Worm (Caenorhabditis elegans) whole organism, L4 larva: Measurements from ENCODE around the gene B0554.2.

ENCODE experiments used
- D1046.2 ChIP-seq: fragments of 200-800 bp; sonication (Bioruptor generic); IDR thresholded peaks from 2 replicates; pipeline ENCODE4 v1.3.6; 2022; ENCODE audit warnings: missing genetic modification characterization, missing compliant biosample characterization
- T26A8.4 ChIP-seq: fragments of 200-800 bp; sonication (Bioruptor generic); IDR thresholded peaks from 2 replicates; pipeline ENCODE4 v1.3.6; 2022; ENCODE audit warnings: missing genetic modification characterization, missing compliant biosample characterization
- Y48G9A.11 ChIP-seq: fragments of 200-800 bp; sonication (Bioruptor generic); IDR thresholded peaks from 2 replicates; pipeline ENCODE4 v1.3.6; 2022; ENCODE audit warnings: missing genetic modification reagents, missing genetic modification characterization, missing compliant biosample characterization
- Y5F2A.4 ChIP-seq: fragments of 200-800 bp; sonication (Bioruptor generic); optimal IDR thresholded peaks from 2 replicates; lab custom pipeline; 2018; ENCODE audit warnings: mild to moderate bottlenecking, missing genetic modification characterization, missing compliant biosample characterization
- Y75B8A.6 ChIP-seq: fragments of 200-800 bp; sonication (Bioruptor generic); IDR thresholded peaks from 2 replicates; pipeline ENCODE4 v1.3.6; 2022; ENCODE audit warnings: missing genetic modification reagents, missing genetic modification characterization, missing compliant biosample characterization
- ZK337.2 ChIP-seq: fragments of 200-800 bp; sonication (Bioruptor generic); IDR thresholded peaks from 2 replicates; pipeline ENCODE4 v1.3.6; 2022; ENCODE audit warnings: missing genetic modification reagents, missing genetic modification characterization, missing compliant biosample characterization
- ceh-28 ChIP-seq: fragments of 150-350 bp; optimal IDR thresholded peaks from 2 replicates; lab custom pipeline; 2014; ENCODE audit warnings: missing biosample characterization, missing genetic modification reagents, missing genetic modification characterization
- cey-2 ChIP-seq: sonication (generic microtip); optimal IDR thresholded peaks from 3 replicates; lab custom pipeline; 2017; ENCODE audit warnings: missing genetic modification characterization, mild to moderate bottlenecking, missing compliant biosample characterization, antibody characterized with exemption, borderline replicate concordance; ENCODE audit not compliant: insufficient read depth
- daf-12 ChIP-seq: fragments of 150-350 bp; optimal IDR thresholded peaks from 2 replicates; lab custom pipeline; 2014; ENCODE audit warnings: missing biosample characterization, missing genetic modification reagents, missing genetic modification characterization
- daf-16 ChIP-seq, 3 experiments: sonication (generic microtip); optimal IDR thresholded peaks; 2 replicates each; lab custom pipeline; 2016 to 2017; ENCODE audit warnings: missing genetic modification characterization in 3 of 3, missing genetic modification reagents in 3 of 3, mild to moderate bottlenecking in 2 of 3, missing compliant biosample characterization in 2 of 3, missing biosample characterization in 1 of 3, moderate library complexity in 1 of 3
- daf-19 ChIP-seq: fragments of 200-800 bp; sonication (Bioruptor generic); conservative IDR thresholded peaks from 2 replicates; pipeline ENCODE4 v1.3.6; 2022; ENCODE audit warnings: missing genetic modification characterization, missing compliant biosample characterization
- dmd-6 ChIP-seq: fragments of 200-800 bp; sonication (Bioruptor generic); IDR thresholded peaks from 2 replicates; pipeline ENCODE4 v1.3.6; 2022; ENCODE audit warnings: missing genetic modification reagents, missing genetic modification characterization, missing compliant biosample characterization
- dmd-8 ChIP-seq: fragments of 200-800 bp; sonication (Bioruptor generic); IDR thresholded peaks from 2 replicates; pipeline ENCODE4 v1.3.6; 2022; ENCODE audit warnings: missing genetic modification characterization, missing compliant biosample characterization
- dmd-9 ChIP-seq: fragments of 200-800 bp; sonication (Bioruptor generic); IDR thresholded peaks from 2 replicates; pipeline ENCODE4 v1.3.6; 2022; ENCODE audit warnings: missing genetic modification reagents, missing genetic modification characterization, missing compliant biosample characterization
- dve-1 ChIP-seq: sonication (generic microtip); optimal IDR thresholded peaks from 2 replicates; lab custom pipeline; 2017; ENCODE audit warnings: antibody characterized with exemption, mild to moderate bottlenecking, missing genetic modification characterization, missing compliant biosample characterization; ENCODE audit not compliant: insufficient read depth
- egl-27 ChIP-seq: sonication (generic microtip); optimal IDR thresholded peaks from 3 replicates; lab custom pipeline; 2017; ENCODE audit warnings: missing biosample characterization, missing genetic modification reagents, missing genetic modification characterization
- egl-43 ChIP-seq: fragments of 200-800 bp; sonication (Bioruptor generic); IDR thresholded peaks from 2 replicates; pipeline ENCODE4 v1.3.6; 2022; ENCODE audit warnings: missing genetic modification reagents, missing genetic modification characterization, missing compliant biosample characterization
- fkh-10 ChIP-seq: fragments of 150-350 bp; optimal IDR thresholded peaks from 2 replicates; lab custom pipeline; 2014; ENCODE audit warnings: missing biosample characterization, missing genetic modification reagents, missing genetic modification characterization
- hif-1 ChIP-seq, 2 experiments: sonication (generic microtip); optimal IDR thresholded peaks; 2 replicates each; lab custom pipeline; 2016 to 2017; ENCODE audit warnings: missing compliant biosample characterization in 2 of 2, missing genetic modification characterization in 2 of 2, missing genetic modification reagents in 2 of 2, missing genotype in 2 of 2, mild to moderate bottlenecking in 1 of 2
- hlh-11 ChIP-seq: fragments of 200-800 bp; sonication (Bioruptor generic); optimal IDR thresholded peaks from 2 replicates; lab custom pipeline; 2018; ENCODE audit warnings: mild to moderate bottlenecking, missing genetic modification characterization, missing compliant biosample characterization
- hlh-30 ChIP-seq: sonication (generic microtip); optimal IDR thresholded peaks from 2 replicates; lab custom pipeline; 2017; ENCODE audit warnings: antibody characterized with exemption, mild to moderate bottlenecking, missing genetic modification characterization, missing compliant biosample characterization; ENCODE audit not compliant: insufficient read depth
- hmg-1.1 ChIP-seq: fragments of 200-800 bp; sonication (Bioruptor generic); IDR thresholded peaks from 2 replicates; pipeline ENCODE4 v1.3.6; 2022; ENCODE audit warnings: missing genetic modification reagents, missing genetic modification characterization, missing compliant biosample characterization
- lim-7 ChIP-seq: fragments of 200-800 bp; sonication (Bioruptor generic); IDR thresholded peaks from 2 replicates; pipeline ENCODE4 v1.3.6; 2022; ENCODE audit warnings: missing genetic modification characterization, missing compliant biosample characterization
- lin-1 ChIP-seq: fragments of 200-800 bp; sonication (Bioruptor generic); IDR thresholded peaks from 2 replicates; pipeline ENCODE4 v1.3.6; 2022; ENCODE audit warnings: missing genetic modification reagents, missing genetic modification characterization, missing compliant biosample characterization
- lin-38 ChIP-seq: fragments of 200-800 bp; sonication (Bioruptor generic); IDR thresholded peaks from 2 replicates; pipeline ENCODE4 v1.3.6; 2022; ENCODE audit warnings: missing genetic modification reagents, missing genetic modification characterization, missing compliant biosample characterization
- lir-3 ChIP-seq: sonication (generic microtip); optimal IDR thresholded peaks from 2 replicates; lab custom pipeline; 2016; ENCODE audit warnings: mild to moderate bottlenecking, missing genetic modification characterization, missing compliant biosample characterization
- madf-5 ChIP-seq, 2 experiments: fragments of 200-800 bp; sonication (Bioruptor generic); IDR thresholded peaks; 2 replicates each; pipeline ENCODE4 v1.3.6; 2022; ENCODE audit warnings: missing compliant biosample characterization in 2 of 2, missing genetic modification characterization in 2 of 2
- mes-2 ChIP-seq: sonication (generic microtip); optimal IDR thresholded peaks from 2 replicates; lab custom pipeline; 2016; ENCODE audit warnings: missing genotype, mild to moderate bottlenecking, missing genetic modification characterization, missing compliant biosample characterization; ENCODE audit not compliant: poor library complexity, severe bottlenecking
- mxl-2 ChIP-seq: fragments of 200-800 bp; sonication (Bioruptor generic); conservative IDR thresholded peaks from 2 replicates; pipeline ENCODE4 v1.3.6; 2022; ENCODE audit warnings: missing genetic modification reagents, missing genetic modification characterization, missing compliant biosample characterization
- nhr-102 ChIP-seq: sonication (generic microtip); optimal IDR thresholded peaks from 2 replicates; lab custom pipeline; 2016; ENCODE audit warnings: mild to moderate bottlenecking, missing genetic modification characterization, moderate library complexity, missing compliant biosample characterization
- nhr-28 ChIP-seq: fragments of 150-350 bp; optimal IDR thresholded peaks from 2 replicates; lab custom pipeline; 2014; ENCODE audit warnings: missing biosample characterization, missing genetic modification characterization
- nhr-41 ChIP-seq: fragments of 200-800 bp; sonication (Bioruptor generic); IDR thresholded peaks from 2 replicates; pipeline ENCODE4 v1.3.6; 2022; ENCODE audit warnings: missing genetic modification reagents, missing genetic modification characterization, missing compliant biosample characterization
- nhr-42 ChIP-seq: fragments of 200-800 bp; sonication (Bioruptor generic); IDR thresholded peaks from 2 replicates; pipeline ENCODE4 v1.3.6; 2022; ENCODE audit warnings: missing genetic modification characterization, missing compliant biosample characterization
- nhr-48 ChIP-seq: sonication (generic microtip); optimal IDR thresholded peaks from 2 replicates; lab custom pipeline; 2016; ENCODE audit warnings: mild to moderate bottlenecking, missing genetic modification characterization, missing compliant biosample characterization
- nhr-76 ChIP-seq: fragments of 150-350 bp; optimal IDR thresholded peaks from 2 replicates; lab custom pipeline; 2014; ENCODE audit warnings: missing biosample characterization, missing genetic modification characterization
- nhr-77 ChIP-seq: fragments of 150-350 bp; optimal IDR thresholded peaks from 2 replicates; lab custom pipeline; 2014; ENCODE audit warnings: missing biosample characterization, missing genetic modification characterization
- php-3 ChIP-seq: fragments of 200-800 bp; sonication (Bioruptor generic); IDR thresholded peaks from 2 replicates; pipeline ENCODE4 v1.3.6; 2022; ENCODE audit warnings: missing genetic modification reagents, missing genetic modification characterization, missing compliant biosample characterization
- pqm-1 ChIP-seq: sonication (generic microtip); optimal IDR thresholded peaks from 2 replicates; lab custom pipeline; 2017; ENCODE audit warnings: missing biosample characterization, missing genetic modification characterization
- snpc-1.2 ChIP-seq: fragments of 200-800 bp; sonication (Bioruptor generic); IDR thresholded peaks from 2 replicates; pipeline ENCODE4 v1.3.6; 2022; ENCODE audit warnings: missing genetic modification reagents, missing genetic modification characterization, missing compliant biosample characterization
- tag-97 ChIP-seq: fragments of 200-800 bp; sonication (Bioruptor generic); IDR thresholded peaks from 2 replicates; pipeline ENCODE4 v1.3.6; 2022; ENCODE audit warnings: missing genetic modification characterization, missing compliant biosample characterization
- tra-1 ChIP-seq: fragments of 200-800 bp; sonication (Bioruptor generic); IDR thresholded peaks from 2 replicates; pipeline ENCODE4 v1.3.6; 2022; ENCODE audit warnings: missing genetic modification reagents, missing genetic modification characterization, missing compliant biosample characterization
- unc-39 ChIP-seq: sonication (generic microtip); optimal IDR thresholded peaks from 2 replicates; lab custom pipeline; 2017; ENCODE audit warnings: missing biosample characterization, missing genetic modification characterization
- vab-7 ChIP-seq: fragments of 200-800 bp; sonication (Bioruptor generic); IDR thresholded peaks from 2 replicates; pipeline ENCODE4 v1.3.6; 2022; ENCODE audit warnings: missing genetic modification reagents, missing genetic modification characterization, missing compliant biosample characterization
- zag-1 ChIP-seq: fragments of 150-350 bp; optimal IDR thresholded peaks from 2 replicates; lab custom pipeline; 2014; ENCODE audit warnings: missing biosample characterization, missing genetic modification characterization
- zfp-2 ChIP-seq: sonication (generic microtip); optimal IDR thresholded peaks from 2 replicates; lab custom pipeline; 2016; ENCODE audit warnings: mild to moderate bottlenecking, missing genetic modification characterization, missing compliant biosample characterization
- zfp-3 ChIP-seq: fragments of 200-800 bp; sonication (Bioruptor generic); conservative IDR thresholded peaks from 2 replicates; pipeline ENCODE4 v1.3.6; 2022; ENCODE audit warnings: missing genetic modification reagents, missing genetic modification characterization, missing compliant biosample characterization
- zip-2 ChIP-seq: fragments of 150-350 bp; optimal IDR thresholded peaks from 2 replicates; lab custom pipeline; 2014; ENCODE audit warnings: missing biosample characterization, missing genetic modification characterization
- ztf-7 ChIP-seq: fragments of 150-350 bp; optimal IDR thresholded peaks from 2 replicates; lab custom pipeline; 2014; ENCODE audit warnings: missing biosample characterization, missing genetic modification characterization

The B0554.2 gene

DNA sequence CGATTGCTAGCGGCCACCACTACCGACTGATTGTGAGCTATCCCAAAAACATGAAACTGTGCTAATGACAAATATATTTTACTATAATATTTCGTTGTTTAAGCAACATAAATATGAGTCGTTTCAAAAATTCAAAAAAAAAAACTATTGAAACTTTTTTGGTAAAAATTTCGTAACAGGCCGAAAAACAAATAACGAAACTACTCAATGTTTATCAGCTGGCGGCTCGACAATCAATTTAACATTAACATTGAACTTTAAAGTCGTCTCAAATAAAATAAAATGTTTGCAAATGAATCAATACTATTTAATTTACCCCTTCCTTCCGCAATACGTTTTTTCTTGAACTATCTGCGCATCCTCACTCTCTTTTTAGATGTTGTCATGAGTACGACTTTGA, 23.8 kb downstream of the B0554.2 start:
- no peak for TF ChIP-seq lir-3 (tag; lab: Kevin White, UChicago)
- TF ChIP-seq daf-16 (GFP tag; optimal IDR thresholded peaks at IDR 0.05; lab: Kevin White, UChicago) = no peak
- TF ChIP-seq daf-16 (tag; optimal IDR thresholded peaks at IDR 0.05; lab: Kevin White, UChicago) = peak; percentile 62
- peak; percentile 36 for TF ChIP-seq nhr-28 (tag; lab: Kevin White, UChicago)
- no peak for TF ChIP-seq zfp-3
- TF ChIP-seq dve-1 (tag; lab: Kevin White, UChicago) = peak; percentile 23
- peak; percentile 18 for TF ChIP-seq pqm-1 (tag; lab: Kevin White, UChicago)
- TF ChIP-seq nhr-42 (GFP tag; lab: Robert Waterston, UW) = no peak
- TF ChIP-seq, all 104 proteins: peak for 4

DNA sequence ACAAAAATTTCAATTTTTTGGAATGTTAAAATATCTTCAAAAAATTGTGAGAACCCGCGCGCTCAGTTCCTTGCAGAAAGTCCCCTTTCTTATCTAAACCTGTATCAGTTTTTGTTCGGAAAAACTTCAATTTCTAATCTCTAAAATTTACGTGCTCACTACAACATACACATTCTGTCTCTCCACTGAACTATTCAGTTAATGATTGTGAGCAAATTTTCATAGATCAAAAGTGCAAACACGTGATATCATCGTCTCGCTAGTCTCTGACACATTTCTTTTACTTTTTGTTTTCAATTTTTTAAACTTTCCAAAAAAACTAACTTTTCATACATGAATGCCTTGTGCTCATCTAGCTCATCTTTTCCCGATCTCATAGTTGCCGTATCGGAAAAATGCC, 25.5 kb downstream of the B0554.2 start, which contains the start of gene nhr-203:
Gene nhr-203, plus strand, starts transcription at position 332 of the 400 bp plus-strand sequence.
- peak; percentile 35 for TF ChIP-seq nhr-102 (tag; lab: Kevin White, UChicago)
- TF ChIP-seq nhr-42 (GFP tag; lab: Robert Waterston, UW) = no peak
- no peak for TF ChIP-seq Y75B8A.6 (GFP tag; lab: Robert Waterston, UW)
- TF ChIP-seq mxl-2 (GFP tag; lab: Robert Waterston, UW) = no peak
- no peak for TF ChIP-seq ZK337.2 (GFP tag; lab: Robert Waterston, UW)
- TF ChIP-seq lim-7 (GFP tag; lab: Robert Waterston, UW) = no peak
- TF ChIP-seq hlh-30 = peak; percentile 60
- TF ChIP-seq D1046.2 (GFP tag; lab: Robert Waterston, UW) = no peak
- TF ChIP-seq zip-2 (tag; lab: Kevin White, UChicago) = no peak
- peak; percentile 66 for TF ChIP-seq nhr-77 (tag; lab: Kevin White, UChicago)
- TF ChIP-seq nhr-76 (tag; lab: Kevin White, UChicago) = no peak
- TF ChIP-seq dmd-6 (GFP tag; lab: Robert Waterston, UW) = peak; percentile 89
- no peak for TF ChIP-seq daf-19 (GFP tag; lab: Robert Waterston, UW)
- TF ChIP-seq dve-1 (tag; lab: Kevin White, UChicago) = peak; percentile 80
- TF ChIP-seq lin-1 = no peak
- no peak for TF ChIP-seq unc-39
- no peak for TF ChIP-seq Y48G9A.11 (GFP tag; lab: Robert Waterston, UW)
- no peak for TF ChIP-seq egl-43 (GFP tag; lab: Robert Waterston, UW)
- no peak for TF ChIP-seq Y5F2A.4 (GFP tag; lab: Kevin White, UChicago)
- TF ChIP-seq nhr-41 = no peak
- TF ChIP-seq vab-7 (GFP tag; lab: Robert Waterston, UW) = no peak
- TF ChIP-seq pqm-1 (tag; lab: Kevin White, UChicago) = peak; percentile 62
- TF ChIP-seq daf-12 (tag; lab: Kevin White, UChicago) = no peak
- no peak for TF ChIP-seq tag-97
- no peak for TF ChIP-seq tra-1 (GFP tag; lab: Robert Waterston, UW)
- peak; percentile 76 for TF ChIP-seq php-3
- TF ChIP-seq hmg-1.1 = no peak
- peak; percentile 63 for TF ChIP-seq hlh-11 (tag; lab: Kevin White, UChicago)
- TF ChIP-seq dmd-8 = no peak
- no peak for TF ChIP-seq fkh-10 (GFP tag; lab: Kevin White, UChicago)
- no peak for TF ChIP-seq dmd-9 (GFP tag; lab: Robert Waterston, UW)
- TF ChIP-seq nhr-28 (tag; lab: Kevin White, UChicago) = peak; percentile 99
- TF ChIP-seq zfp-2 (tag; lab: Kevin White, UChicago) = no peak
- no peak for TF ChIP-seq ztf-7 (tag; lab: Kevin White, UChicago)
- TF ChIP-seq cey-2 = no peak
- TF ChIP-seq egl-27 (tag; lab: Kevin White, UChicago) = no peak
- TF ChIP-seq snpc-1.2 (GFP tag; lab: Robert Waterston, UW) = no peak
- TF ChIP-seq lin-38 = no peak
- no peak for TF ChIP-seq T26A8.4 (GFP tag; lab: Robert Waterston, UW)
- no peak for TF ChIP-seq madf-5 (GFP tag; IDR thresholded peaks at IDR 0.05; lab: Robert Waterston, UW)
- no peak for TF ChIP-seq zag-1 (tag; lab: Kevin White, UChicago)
- peak in 1 of 2 experiments; percentile 14 for TF ChIP-seq hif-1 (tag; optimal IDR thresholded peaks at IDR 0.05; lab: Kevin White, UChicago)
- TF ChIP-seq nhr-48 (tag; lab: Kevin White, UChicago) = peak; percentile 49
- no peak for TF ChIP-seq ceh-28 (tag; lab: Kevin White, UChicago)
- peak; percentile 39 for TF ChIP-seq mes-2 (tag; lab: Kevin White, UChicago)
